Fruit fly (Drosophila melanogaster) whole organism, prepupa: ENCODE results near the gene CG2691.

Experiments used
- CG32006 ChIP-seq: fragments of 200-800 bp; sonication (Bioruptor generic); optimal IDR thresholded peaks from 3 replicates; lab custom pipeline; 2017; ENCODE audit warnings: missing biosample characterization, mild to moderate bottlenecking, missing genetic modification characterization
- fd85E ChIP-seq: fragments of 200-800 bp; sonication (Bioruptor generic); optimal IDR thresholded peaks from 3 replicates; lab custom pipeline; 2016; ENCODE audit warnings: missing biosample characterization, missing genetic modification characterization
- topi ChIP-seq: fragments of 200-800 bp; sonication (Bioruptor generic); optimal IDR thresholded peaks from 3 replicates; lab custom pipeline; 2016; ENCODE audit warnings: missing biosample characterization, missing genetic modification characterization

dm6 chrX:13651170-13651569, 27.0 kb upstream of the CG2691 start:
- TF ChIP-seq fd85E (GFP tag; lab: Kevin White, UChicago) (no peak), CG32006 (GFP tag; lab: Kevin White, UChicago) (no peak), topi (no peak)
